Fruit fly (Drosophila melanogaster) whole organism, pupa: ENCODE data around the gene gnu.
A peak's percentile ranks its signal among the peaks of the same experiment; 100 is the strongest.

ENCODE experiments used
- CG10348 ChIP-seq: fragments of 200-800 bp; sonication (Bioruptor generic); IDR thresholded peaks from 2 replicates; pipeline ENCODE4 v1.3.6; 2022; ENCODE audit warnings: missing biosample characterization, missing genetic modification characterization
- CG12605 ChIP-seq: fragments of 200-800 bp; sonication (Bioruptor generic); IDR thresholded peaks from 2 replicates; pipeline ENCODE4 v1.3.6; 2022; ENCODE audit warnings: missing biosample characterization, missing genetic modification characterization
- CG13204 ChIP-seq: fragments of 200-800 bp; sonication (Bioruptor generic); optimal IDR thresholded peaks from 2 replicates; lab custom pipeline; 2018; ENCODE audit warnings: missing biosample characterization, mild to moderate bottlenecking, missing genetic modification characterization, moderate library complexity
- CG14655 ChIP-seq: fragments of 200-800 bp; sonication (Bioruptor generic); optimal IDR thresholded peaks from 3 replicates; lab custom pipeline; 2017; ENCODE audit warnings: mild to moderate bottlenecking, missing biosample characterization, missing genetic modification reagents, missing genetic modification characterization
- CG15710 ChIP-seq: fragments of 200-800 bp; sonication (Bioruptor generic); optimal IDR thresholded peaks from 2 replicates; lab custom pipeline; 2018; ENCODE audit warnings: missing biosample characterization, mild to moderate bottlenecking, missing genetic modification characterization, moderate library complexity
- CG17806 ChIP-seq: fragments of 200-800 bp; sonication (Bioruptor generic); optimal IDR thresholded peaks from 2 replicates; lab custom pipeline; 2018; ENCODE audit warnings: missing biosample characterization, mild to moderate bottlenecking, missing genetic modification characterization, moderate library complexity
- CG32121 ChIP-seq: fragments of 200-800 bp; sonication (Bioruptor generic); IDR thresholded peaks from 2 replicates; pipeline ENCODE4 v1.3.6; 2022; ENCODE audit warnings: missing biosample characterization, missing genetic modification characterization
- CG34367 ChIP-seq: fragments of 200-800 bp; sonication (Bioruptor generic); optimal IDR thresholded peaks from 2 replicates; lab custom pipeline; 2018; ENCODE audit warnings: missing biosample characterization, mild to moderate bottlenecking, missing genetic modification characterization
- CG4496 ChIP-seq: fragments of 200-800 bp; sonication (Bioruptor generic); IDR thresholded peaks from 3 replicates; pipeline ENCODE4 v1.3.6; 2022; ENCODE audit warnings: missing biosample characterization, missing genetic modification characterization
- CG8159 ChIP-seq: fragments of 200-800 bp; sonication (Bioruptor generic); optimal IDR thresholded peaks from 3 replicates; lab custom pipeline; 2018; ENCODE audit warnings: missing biosample characterization, mild to moderate bottlenecking, missing genetic modification characterization, moderate library complexity
- CG8301 ChIP-seq: fragments of 200-800 bp; sonication (Bioruptor generic); optimal IDR thresholded peaks from 2 replicates; lab custom pipeline; 2018; ENCODE audit warnings: missing biosample characterization, mild to moderate bottlenecking, missing genetic modification characterization
- CG9948 ChIP-seq: fragments of 200-800 bp; sonication (Bioruptor generic); optimal IDR thresholded peaks from 2 replicates; lab custom pipeline; 2018; ENCODE audit warnings: missing biosample characterization, mild to moderate bottlenecking, missing genetic modification characterization, moderate library complexity
- D1 ChIP-seq: fragments of 200-800 bp; sonication (Bioruptor generic); optimal IDR thresholded peaks from 2 replicates; lab custom pipeline; 2018; ENCODE audit warnings: missing biosample characterization, mild to moderate bottlenecking, missing genetic modification characterization, moderate library complexity
- EcR ChIP-seq: fragments of 200-800 bp; sonication (Bioruptor generic); optimal IDR thresholded peaks from 3 replicates; lab custom pipeline; 2019; ENCODE audit warnings: missing biosample characterization, missing genetic modification characterization, mild to moderate bottlenecking, moderate library complexity, missing genetic modification reagents
- Ets98B ChIP-seq: fragments of 200-800 bp; sonication (Bioruptor generic); IDR thresholded peaks from 2 replicates; pipeline ENCODE4 v1.3.6; 2022; ENCODE audit warnings: missing biosample characterization, missing genetic modification characterization
- Pif1A ChIP-seq: fragments of 200-800 bp; sonication (Bioruptor generic); optimal IDR thresholded peaks from 3 replicates; lab custom pipeline; 2016; ENCODE audit warnings: missing biosample characterization, missing genetic modification characterization
- Pif1B ChIP-seq: fragments of 200-800 bp; sonication (Bioruptor generic); optimal IDR thresholded peaks from 3 replicates; lab custom pipeline; 2016; ENCODE audit warnings: missing biosample characterization, missing genetic modification characterization
- Snoo ChIP-seq: fragments of 200-800 bp; sonication (Bioruptor generic); optimal IDR thresholded peaks from 3 replicates; lab custom pipeline; 2017; ENCODE audit warnings: missing biosample characterization, mild to moderate bottlenecking, missing genetic modification characterization, inconsistent platforms
- fd96Ca ChIP-seq: fragments of 200-800 bp; sonication (Bioruptor generic); IDR thresholded peaks from 3 replicates; pipeline ENCODE4 v1.3.6; 2022; ENCODE audit warnings: missing biosample characterization, missing genetic modification characterization
- gl ChIP-seq: fragments of 200-800 bp; sonication (Bioruptor generic); optimal IDR thresholded peaks from 2 replicates; lab custom pipeline; 2018; ENCODE audit warnings: missing biosample characterization, mild to moderate bottlenecking, missing genetic modification characterization
- rn ChIP-seq: fragments of 200-800 bp; sonication (Bioruptor generic); IDR thresholded peaks from 2 replicates; pipeline ENCODE4 v1.3.6; 2022; ENCODE audit warnings: missing biosample characterization, missing genetic modification characterization

gnu gene

DNA sequence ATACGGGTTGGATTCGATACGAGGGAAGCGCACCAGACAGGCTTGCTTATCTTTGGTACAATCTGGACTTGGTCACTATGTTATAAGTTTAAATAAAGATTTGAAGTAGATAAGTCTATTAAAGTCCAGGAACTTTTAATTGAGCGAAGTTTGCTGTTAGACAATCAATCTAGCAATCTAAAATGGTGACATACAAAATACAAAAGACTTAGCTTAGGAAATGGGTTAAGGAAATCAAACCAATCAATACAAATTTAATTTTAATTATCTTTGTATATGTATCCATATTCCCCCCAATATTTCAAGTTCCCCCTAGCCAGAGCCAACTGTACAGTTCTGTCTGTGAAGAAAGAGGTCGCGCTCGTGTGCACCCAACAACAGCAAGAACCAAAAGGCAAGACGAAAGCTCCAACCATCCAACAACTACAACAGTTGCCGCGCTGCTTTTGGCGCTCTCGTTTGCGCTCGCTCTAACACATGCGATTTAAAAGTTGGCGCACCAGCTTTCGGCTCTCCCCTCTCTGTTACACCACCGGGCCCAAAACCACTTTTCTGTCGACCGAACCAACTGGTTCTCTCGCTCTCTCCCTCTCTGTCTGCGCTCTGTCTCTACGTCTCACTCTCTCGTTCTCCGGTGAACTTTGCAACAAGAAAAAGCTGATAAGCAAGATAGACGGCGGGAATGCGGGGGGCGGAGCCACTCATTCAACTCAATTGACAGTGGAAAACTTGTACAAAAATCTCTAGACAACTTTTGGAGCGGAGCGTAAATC is 47.0 kb downstream of the gnu start:
- TF ChIP-seq CG8159 (tag; lab: Kevin White, UChicago) (peak; percentile 89), CG32121 (GFP tag; lab: Robert Waterston, UW) (peak; percentile 69), rn (GFP tag; lab: Robert Waterston, UW) (peak; percentile 17), CG15710 (tag; lab: Kevin White, UChicago) (peak; percentile 87), CG12605 (GFP tag; lab: Robert Waterston, UW) (peak; percentile 75), CG14655 (GFP tag; lab: Kevin White, UChicago) (peak; percentile 93), fd96Ca (GFP tag; lab: Robert Waterston, UW) (peak; percentile 73), gl (tag; lab: Kevin White, UChicago) (peak; percentile 82), CG4496 (GFP tag; lab: Robert Waterston, UW) (peak; percentile 65; the same call in 2 of the 3 replicates), Pif1A (GFP tag; lab: Kevin White, UChicago) (peak; percentile 82), CG8301 (tag; lab: Kevin White, UChicago) (peak; percentile 88), CG10348 (GFP tag; lab: Robert Waterston, UW) (peak; percentile 68), CG34367 (peak; percentile 75), Ets98B (GFP tag; lab: Robert Waterston, UW) (peak; percentile 59), Snoo (peak; percentile 68), CG9948 (peak; percentile 81), D1 (peak; percentile 70), CG13204 (GFP tag; lab: Kevin White, UChicago) (peak; percentile 84), EcR (GFP tag; lab: Kevin White, UChicago) (peak; percentile 93), CG17806 (tag; lab: Kevin White, UChicago) (peak; percentile 85), Pif1B (GFP tag; lab: Kevin White, UChicago) (peak; percentile 49)

DNA sequence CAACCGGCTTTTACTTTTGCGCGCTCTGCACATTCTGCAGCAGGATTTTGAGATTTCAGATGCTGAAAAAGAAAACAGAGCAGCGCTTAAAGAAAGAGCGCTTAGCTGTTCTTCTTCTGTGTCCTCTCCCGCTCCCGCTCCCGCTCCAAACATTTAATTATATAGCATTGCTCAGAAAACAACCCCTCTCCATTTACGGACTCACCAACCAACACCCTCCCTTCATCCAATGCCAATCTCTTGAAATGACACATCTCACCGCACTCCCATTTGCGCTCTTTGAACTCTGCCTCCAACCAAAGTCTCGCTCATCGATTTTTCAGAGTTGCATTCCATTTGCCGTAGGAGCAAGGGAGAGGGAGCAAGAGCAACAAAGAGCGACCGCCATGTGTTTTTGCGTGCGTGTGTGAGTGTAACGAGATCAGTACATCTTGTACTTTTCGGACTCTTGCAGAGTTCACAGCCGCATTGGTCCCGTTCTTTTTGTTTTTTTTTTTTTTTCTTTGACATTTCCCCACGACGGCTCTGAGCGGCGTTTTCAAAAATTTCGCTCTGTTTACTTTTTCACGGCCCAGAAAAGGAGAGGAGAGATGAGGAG is 48.0 kb downstream of the gnu start:
- TF ChIP-seq CG4496 (GFP tag; lab: Robert Waterston, UW) (peak; percentile 40; the same call in 1 of the 3 replicates), CG13204 (GFP tag; lab: Kevin White, UChicago) (peak; percentile 80), EcR (GFP tag; lab: Kevin White, UChicago) (peak; percentile 84), CG12605 (GFP tag; lab: Robert Waterston, UW) (peak; percentile 65; the same call in 1 of the 2 replicates), CG9948 (no peak), CG32121 (GFP tag; lab: Robert Waterston, UW) (0 out of 2 replicates have a peak, but pooled peaks have one; percentile 9), fd96Ca (GFP tag; lab: Robert Waterston, UW) (peak; percentile 74; the same call in 1 of the 3 replicates), Pif1B (GFP tag; lab: Kevin White, UChicago) (peak; percentile 57), CG34367 (no peak), gl (tag; lab: Kevin White, UChicago) (peak; percentile 67), rn (GFP tag; lab: Robert Waterston, UW) (no peak), D1 (no peak), Pif1A (GFP tag; lab: Kevin White, UChicago) (peak; percentile 73), Ets98B (GFP tag; lab: Robert Waterston, UW) (peak; percentile 32; the same call in 1 of the 2 replicates), CG10348 (GFP tag; lab: Robert Waterston, UW) (no peak), Snoo (peak; percentile 6)

DNA sequence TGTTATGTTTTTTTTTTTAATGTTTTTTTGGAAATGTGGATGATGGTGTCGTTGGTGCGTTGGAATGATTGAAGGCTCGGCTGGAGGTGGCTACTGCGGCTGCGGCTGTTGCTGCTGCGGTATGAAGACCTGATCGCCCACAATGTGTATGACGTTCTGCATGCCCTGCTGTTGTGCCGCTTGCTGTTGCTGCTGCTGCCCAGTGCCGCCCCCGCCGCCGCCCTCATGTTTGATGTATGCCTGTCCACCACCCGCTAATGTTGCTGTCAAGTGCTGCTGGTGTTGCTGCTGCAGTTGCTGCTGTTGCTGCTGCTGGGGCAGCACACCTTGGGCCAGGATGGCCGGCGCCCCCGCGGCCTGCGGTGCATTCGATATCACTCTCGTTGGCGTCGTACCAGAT is 50.3 kb downstream of the gnu start:
- TF ChIP-seq CG17806 (tag; lab: Kevin White, UChicago) (no peak), CG32121 (GFP tag; lab: Robert Waterston, UW) (no peak), fd96Ca (GFP tag; lab: Robert Waterston, UW) (no peak), Pif1A (GFP tag; lab: Kevin White, UChicago) (no peak), rn (GFP tag; lab: Robert Waterston, UW) (no peak)
- TF ChIP-seq, all 21 proteins: peak for 0
